Worm (Caenorhabditis elegans): ENCODE measurements around the gene brp-1.

ce11 chrIII:11991654-11992292 is 28.6 kb upstream of the brp-1 start:
- TF ChIP-seq tab-1 (GFP tag; IDR thresholded peaks at IDR 0.05) = no peak
- no peak for TF ChIP-seq T22C8.4 (GFP tag; IDR thresholded peaks at IDR 0.05)
- no peak for TF ChIP-seq ztf-29 (GFP tag; IDR thresholded peaks at IDR 0.05)
